Worm (Caenorhabditis elegans): ENCODE measurements around the gene fubl-1.

- TF ChIP-seq nhr-2 (tag; optimal IDR thresholded peaks at IDR 0.05) (no peak), ces-1 (GFP tag; optimal IDR thresholded peaks at IDR 0.05) (no peak), M03D4.4 (tag; optimal IDR thresholded peaks at IDR 0.05) (no peak), nhr-12 (tag; optimal IDR thresholded peaks at IDR 0.05) (no peak), lin-13 (tag; optimal IDR thresholded peaks at IDR 0.05) (no peak), lsy-2 (tag; optimal IDR thresholded peaks at IDR 0.05) (no peak), nhr-28 (tag; optimal IDR thresholded peaks at IDR 0.05) (no peak), nhr-237 (tag; optimal IDR thresholded peaks at IDR 0.05) (no peak), drap-1 (GFP tag; optimal IDR thresholded peaks at IDR 0.05) (no peak), pha-4 (tag; optimal IDR thresholded peaks at IDR 0.05) (no peak), cnd-1 (tag; optimal IDR thresholded peaks at IDR 0.05) (no peak), elt-3 (tag; optimal IDR thresholded peaks at IDR 0.05) (no peak)
Measured at ce11 chrV:10230932-10231331, 7.7 kb downstream of the fubl-1 start, which contains the start of gene fipr-6.

Measured in whole organism, mixed stage, embryonic.